Worm (Caenorhabditis elegans) whole organism, L1 larva: ENCODE measurements around the gene nphp-1.

Source experiments
- C34B4.2 ChIP-seq: sonication (generic microtip); optimal IDR thresholded peaks from 2 replicates; lab custom pipeline; 2017; ENCODE audit warnings: mild to moderate bottlenecking, missing genetic modification characterization, missing compliant biosample characterization
- F16B12.6 ChIP-seq: fragments of 150-350 bp; optimal IDR thresholded peaks from 2 replicates; lab custom pipeline; 2014; ENCODE audit warnings: missing biosample characterization, missing genetic modification characterization
- Y116A8C.19 ChIP-seq: sonication (generic microtip); optimal IDR thresholded peaks from 2 replicates; lab custom pipeline; 2016; ENCODE audit warnings: missing compliant biosample characterization, missing genetic modification characterization, borderline replicate concordance
- aha-1 ChIP-seq: fragments of 150-350 bp; optimal IDR thresholded peaks from 2 replicates; lab custom pipeline; 2014; ENCODE audit warnings: missing biosample characterization, missing genetic modification characterization
- alr-1 ChIP-seq: fragments of 200-800 bp; sonication (Bioruptor generic); optimal IDR thresholded peaks from 2 replicates; lab custom pipeline; 2018; ENCODE audit warnings: borderline replicate concordance, mild to moderate bottlenecking, missing genetic modification characterization, missing compliant biosample characterization
- aly-2 ChIP-seq: fragments of 150-350 bp; optimal IDR thresholded peaks from 2 replicates; lab custom pipeline; 2014; ENCODE audit warnings: missing biosample characterization, missing genetic modification characterization
- ceh-63 ChIP-seq: fragments of 200-800 bp; sonication (Bioruptor generic); optimal IDR thresholded peaks from 2 replicates; lab custom pipeline; 2018; ENCODE audit warnings: mild to moderate bottlenecking, missing genetic modification characterization, missing compliant biosample characterization
- ceh-82 ChIP-seq, 3 experiments: fragments of 150-350 bp in 1 of 3; sonication (generic microtip) in 2 of 3; optimal IDR thresholded peaks; 2 replicates each; lab custom pipeline; 2014 to 2017; ENCODE audit warnings: missing biosample characterization in 3 of 3, missing genetic modification characterization in 3 of 3
- ceh-88 ChIP-seq: fragments of 200-800 bp; sonication (Bioruptor generic); IDR thresholded peaks from 2 replicates; pipeline ENCODE4 v1.3.6; 2022; ENCODE audit warnings: missing genetic modification characterization, missing compliant biosample characterization
- ces-1 ChIP-seq: fragments of 150-350 bp; optimal IDR thresholded peaks from 2 replicates; lab custom pipeline; 2014; ENCODE audit warnings: missing biosample characterization, missing genetic modification reagents, missing genetic modification characterization
- dpl-1 ChIP-seq, 3 experiments: fragments of 150-350 bp in 2 of 3; sonication (generic microtip) in 1 of 3; optimal IDR thresholded peaks; 2 replicates each; lab custom pipeline; 2014 to 2017; ENCODE audit warnings: missing biosample characterization in 3 of 3, missing genetic modification characterization in 3 of 3, missing genetic modification reagents in 3 of 3
- efl-1 ChIP-seq, 4 experiments: fragments of 150-350 bp; optimal IDR thresholded peaks in 3 of 4; peaks in 1 of 4; 1 replicate in 1 of 4; 2 replicates in 3 of 4; lab custom pipeline; 2014; ENCODE audit warnings: missing biosample characterization in 2 of 4, missing genetic modification characterization in 2 of 4, missing genetic modification reagents in 2 of 4
- efl-3 ChIP-seq: fragments of 200-800 bp; sonication (Bioruptor generic); optimal IDR thresholded peaks from 2 replicates; lab custom pipeline; 2018; ENCODE audit warnings: mild to moderate bottlenecking, missing genetic modification characterization, missing compliant biosample characterization
- egl-27 ChIP-seq, 2 experiments: fragments of 150-350 bp in 1 of 2; sonication (generic microtip); optimal IDR thresholded peaks; 3 replicates each; lab custom pipeline; 2017 to 2018; ENCODE audit warnings: missing biosample characterization in 2 of 2, missing genetic modification characterization in 2 of 2, missing genetic modification reagents in 2 of 2
- elt-2 ChIP-seq: sonication (generic microtip); optimal IDR thresholded peaks from 2 replicates; lab custom pipeline; 2016; ENCODE audit warnings: missing genetic modification characterization, mild to moderate bottlenecking, inconsistent platforms, missing compliant biosample characterization, missing genetic modification reagents
- ets-5 ChIP-seq: fragments of 200-800 bp; sonication (Bioruptor generic); IDR thresholded peaks from 2 replicates; pipeline ENCODE4 v1.3.6; 2022; ENCODE audit warnings: missing genetic modification characterization, missing compliant biosample characterization
- fkh-8 ChIP-seq: sonication (generic microtip); optimal IDR thresholded peaks from 2 replicates; lab custom pipeline; 2016; ENCODE audit warnings: mild to moderate bottlenecking, missing genetic modification characterization, missing compliant biosample characterization
- hlh-17 ChIP-seq: fragments of 200-800 bp; sonication (Bioruptor generic); optimal IDR thresholded peaks from 2 replicates; lab custom pipeline; 2018; ENCODE audit warnings: missing genetic modification characterization, mild to moderate bottlenecking, missing compliant biosample characterization, moderate library complexity, borderline replicate concordance
- hlh-4 ChIP-seq: sonication (generic microtip); optimal IDR thresholded peaks from 2 replicates; lab custom pipeline; 2016; ENCODE audit warnings: mild to moderate bottlenecking, missing genetic modification characterization, missing compliant biosample characterization
- lin-13 ChIP-seq: fragments of 150-350 bp; optimal IDR thresholded peaks from 2 replicates; lab custom pipeline; 2014; ENCODE audit warnings: missing biosample characterization, missing genetic modification reagents, missing genetic modification characterization
- lin-14 ChIP-seq: fragments of 200-800 bp; sonication (Bioruptor generic); optimal IDR thresholded peaks from 2 replicates; lab custom pipeline; 2018; ENCODE audit warnings: mild to moderate bottlenecking, missing genetic modification characterization, moderate library complexity, missing compliant biosample characterization
- lir-3 ChIP-seq: sonication (generic microtip); optimal IDR thresholded peaks from 2 replicates; lab custom pipeline; 2016; ENCODE audit warnings: mild to moderate bottlenecking, missing genetic modification characterization, moderate library complexity, missing compliant biosample characterization; ENCODE audit not compliant: poor library complexity
- mdl-1 ChIP-seq, 2 experiments: fragments of 150-350 bp; optimal IDR thresholded peaks; 2 replicates each; lab custom pipeline; 2014 to 2017; ENCODE audit warnings: missing biosample characterization in 2 of 2, missing genetic modification characterization in 2 of 2, inconsistent platforms in 1 of 2
- mef-2 ChIP-seq: fragments of 150-350 bp; optimal IDR thresholded peaks from 2 replicates; lab custom pipeline; 2014; ENCODE audit warnings: missing biosample characterization, missing genetic modification characterization
- mep-1 ChIP-seq: fragments of 150-350 bp; optimal IDR thresholded peaks from 2 replicates; lab custom pipeline; 2014; ENCODE audit warnings: missing biosample characterization, missing genetic modification characterization
- nhr-12 ChIP-seq: sonication (generic microtip); optimal IDR thresholded peaks from 2 replicates; lab custom pipeline; 2017; ENCODE audit warnings: missing biosample characterization, missing genetic modification characterization
- nhr-19 ChIP-seq: fragments of 200-800 bp; sonication (Bioruptor generic); conservative IDR thresholded peaks from 2 replicates; pipeline ENCODE4 v1.3.6; 2022; ENCODE audit warnings: missing genetic modification characterization, missing compliant biosample characterization
- nhr-237 ChIP-seq: fragments of 150-350 bp; optimal IDR thresholded peaks from 2 replicates; lab custom pipeline; 2014; ENCODE audit warnings: missing biosample characterization, missing genetic modification characterization
- nhr-71 ChIP-seq: sonication (generic microtip); optimal IDR thresholded peaks from 2 replicates; lab custom pipeline; 2016; ENCODE audit warnings: mild to moderate bottlenecking, missing genetic modification characterization, moderate library complexity, missing compliant biosample characterization
- nhr-76 ChIP-seq: sonication (generic microtip); optimal IDR thresholded peaks from 2 replicates; lab custom pipeline; 2017; ENCODE audit warnings: missing biosample characterization, missing genetic modification characterization
- nhr-90 ChIP-seq: sonication (generic microtip); optimal IDR thresholded peaks from 2 replicates; lab custom pipeline; 2016; ENCODE audit warnings: mild to moderate bottlenecking, missing genetic modification characterization, missing compliant biosample characterization; ENCODE audit not compliant: poor library complexity
- pqm-1 ChIP-seq: sonication (generic microtip); optimal IDR thresholded peaks from 3 replicates; lab custom pipeline; 2017; ENCODE audit warnings: missing biosample characterization, missing genetic modification characterization
- rnt-1 ChIP-seq: sonication (generic microtip); optimal IDR thresholded peaks from 2 replicates; lab custom pipeline; 2016; ENCODE audit warnings: mild to moderate bottlenecking, missing genetic modification characterization, moderate library complexity, missing compliant biosample characterization
- snpc-4 ChIP-seq: fragments of 150-350 bp; optimal IDR thresholded peaks from 2 replicates; lab custom pipeline; 2014; ENCODE audit warnings: missing biosample characterization, missing genetic modification characterization
- sox-4 ChIP-seq: sonication (generic microtip); optimal IDR thresholded peaks from 2 replicates; lab custom pipeline; 2016; ENCODE audit warnings: missing genetic modification characterization, missing compliant biosample characterization
- tlp-1 ChIP-seq: fragments of 150-350 bp; optimal IDR thresholded peaks from 2 replicates; lab custom pipeline; 2014; ENCODE audit warnings: missing biosample characterization, missing genetic modification characterization
- unc-130 ChIP-seq: fragments of 150-350 bp; optimal IDR thresholded peaks from 2 replicates; lab custom pipeline; 2017; ENCODE audit warnings: missing biosample characterization, missing genetic modification characterization, inconsistent platforms
- unc-62 ChIP-seq: fragments of 150-350 bp; optimal IDR thresholded peaks from 2 replicates; lab custom pipeline; 2014; ENCODE audit warnings: missing biosample characterization, missing genetic modification reagents, missing genetic modification characterization
- unc-86 ChIP-seq: sonication (generic microtip); optimal IDR thresholded peaks from 2 replicates; lab custom pipeline; 2016; ENCODE audit warnings: missing genetic modification characterization, missing compliant biosample characterization

The nphp-1 gene

DNA sequence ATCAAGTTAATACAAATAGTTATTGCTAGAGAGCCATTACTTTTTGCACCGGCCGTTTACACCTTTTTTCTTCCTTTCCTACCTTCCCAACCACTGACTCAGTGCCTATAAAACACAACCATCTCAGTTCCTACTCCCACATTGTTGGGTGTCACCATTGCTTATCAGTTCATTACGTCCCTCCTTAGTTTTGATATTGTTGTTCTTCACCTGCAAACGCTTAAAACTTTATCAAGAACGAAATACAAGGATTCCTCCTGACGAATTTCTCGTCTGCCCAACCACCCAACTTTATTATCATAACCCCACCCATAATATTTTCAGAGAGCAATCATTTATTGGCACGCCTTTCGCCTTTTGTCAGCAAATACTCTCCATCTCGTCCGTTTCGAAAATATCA lies 25.0 kb downstream of the nphp-1 start:
- TF ChIP-seq Y116A8C.19 (tag; lab: Kevin White, UChicago), result no peak
- TF ChIP-seq efl-1 (optimal IDR thresholded peaks at IDR 0.05; lab: Kevin White, UChicago), result no peak
- no peak for TF ChIP-seq efl-1 (GFP tag; optimal IDR thresholded peaks at IDR 0.05 in 1 of 2; lab: Kevin White, UChicago)
- TF ChIP-seq elt-2 (tag; lab: Kevin White, UChicago), result peak; percentile 80
- no peak for TF ChIP-seq hlh-17
- TF ChIP-seq ceh-88 (GFP tag; lab: Robert Waterston, UW), result no peak
- TF ChIP-seq nhr-237 (tag; lab: Kevin White, UChicago), result no peak
- no peak for TF ChIP-seq fkh-8 (tag; lab: Kevin White, UChicago)
- TF ChIP-seq ets-5 (GFP tag; lab: Robert Waterston, UW), result no peak
- peak; percentile 11 for TF ChIP-seq pqm-1 (tag; lab: Kevin White, UChicago)
- no peak for TF ChIP-seq unc-62 (GFP tag; lab: Kevin White, UChicago)
- TF ChIP-seq F16B12.6, result no peak
- no peak for TF ChIP-seq mep-1
- peak; percentile 14 for TF ChIP-seq lin-14
- no peak for TF ChIP-seq ceh-82 (tag; optimal IDR thresholded peaks at IDR 0.05; lab: Kevin White, UChicago)
- TF ChIP-seq hlh-4 (tag; lab: Kevin White, UChicago), result no peak
- TF ChIP-seq aha-1 (tag; lab: Kevin White, UChicago), result no peak

ce11 chrII:10621965-10622364 lies 30.1 kb downstream of the nphp-1 start, which contains the start of gene cutl-9:
Gene cutl-9, plus strand, starts transcription at chrII:10622265.
- TF ChIP-seq egl-27 (tag; optimal IDR thresholded peaks at IDR 0.05; lab: Kevin White, UChicago) (no peak), mdl-1 (tag; optimal IDR thresholded peaks at IDR 0.05; lab: Kevin White, UChicago) (no peak), ceh-63 (GFP tag; lab: Kevin White, UChicago) (no peak), efl-1 (optimal IDR thresholded peaks at IDR 0.05; lab: Kevin White, UChicago) (no peak), efl-1 (GFP tag; optimal IDR thresholded peaks at IDR 0.05 in 1 of 2; lab: Kevin White, UChicago) (no peak), nhr-19 (no peak)

DNA sequence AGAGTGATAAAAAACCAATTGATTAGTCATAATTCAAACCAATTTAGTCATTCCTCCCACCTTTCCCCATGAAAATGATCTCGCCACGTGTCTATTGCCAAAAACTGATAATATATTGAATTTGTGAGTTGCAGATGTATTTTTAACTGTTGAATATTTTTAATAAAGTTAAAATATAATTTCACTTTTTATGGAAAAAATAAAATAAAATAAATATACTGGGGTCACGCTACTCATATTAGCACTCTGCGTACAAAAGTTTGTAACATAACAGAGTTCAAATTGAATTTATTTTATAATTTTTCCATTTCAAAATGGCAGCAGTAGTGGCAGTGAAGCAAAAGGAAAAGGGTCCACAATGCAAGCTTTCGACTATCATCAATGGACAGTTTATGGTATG lies 33.9 kb downstream of the nphp-1 start, which contains the start of gene C14A4.13:
TSS of gene C14A4.13 (plus strand) at position 301 of the 400 bp plus-strand sequence.
- TF ChIP-seq nhr-19 (no peak), lir-3 (no peak), ceh-82 (tag; optimal IDR thresholded peaks at IDR 0.05; lab: Kevin White, UChicago) (no peak), dpl-1 (GFP tag; optimal IDR thresholded peaks at IDR 0.05; lab: Kevin White, UChicago) (no peak), alr-1 (tag; lab: Kevin White, UChicago) (no peak), mdl-1 (tag; optimal IDR thresholded peaks at IDR 0.05; lab: Kevin White, UChicago) (no peak), unc-130 (tag; lab: Kevin White, UChicago) (no peak), nhr-71 (tag; lab: Kevin White, UChicago) (no peak), sox-4 (tag; lab: Kevin White, UChicago) (no peak), tlp-1 (tag; lab: Kevin White, UChicago) (no peak), F16B12.6 (no peak), lin-13 (no peak), hlh-4 (tag; lab: Kevin White, UChicago) (no peak), ces-1 (no peak), mep-1 (no peak), efl-3 (GFP tag; lab: Kevin White, UChicago) (no peak), fkh-8 (tag; lab: Kevin White, UChicago) (no peak), egl-27 (tag; optimal IDR thresholded peaks at IDR 0.05; lab: Kevin White, UChicago) (no peak), Y116A8C.19 (tag; lab: Kevin White, UChicago) (no peak)

ce11 chrII:10612743-10613142 lies 39.3 kb downstream of the nphp-1 start, which contains the start of gene C14A4.12:
Gene C14A4.12, plus strand, starts transcription at chrII:10613043.
- no peak for TF ChIP-seq lin-14
- no peak for TF ChIP-seq nhr-90 (tag; lab: Kevin White, UChicago)
- no peak for TF ChIP-seq lir-3
- TF ChIP-seq C34B4.2 (tag; lab: Kevin White, UChicago), result no peak
- no peak for TF ChIP-seq mef-2 (tag; lab: Kevin White, UChicago)
- no peak for TF ChIP-seq mep-1
- no peak for TF ChIP-seq mdl-1 (tag; optimal IDR thresholded peaks at IDR 0.05; lab: Kevin White, UChicago)
- no peak for TF ChIP-seq nhr-76 (tag; lab: Kevin White, UChicago)
- TF ChIP-seq hlh-17, result no peak
- no peak for TF ChIP-seq snpc-4 (tag; lab: Kevin White, UChicago)
- TF ChIP-seq aly-2, result no peak
- no peak for TF ChIP-seq unc-86 (tag; lab: Kevin White, UChicago)
- no peak for TF ChIP-seq nhr-12 (tag; lab: Kevin White, UChicago)
- TF ChIP-seq rnt-1 (tag; lab: Kevin White, UChicago), result no peak
